Worm (Caenorhabditis elegans): ENCODE data around the gene ZK1067.4.

ZK1067.4 gene

DNA sequence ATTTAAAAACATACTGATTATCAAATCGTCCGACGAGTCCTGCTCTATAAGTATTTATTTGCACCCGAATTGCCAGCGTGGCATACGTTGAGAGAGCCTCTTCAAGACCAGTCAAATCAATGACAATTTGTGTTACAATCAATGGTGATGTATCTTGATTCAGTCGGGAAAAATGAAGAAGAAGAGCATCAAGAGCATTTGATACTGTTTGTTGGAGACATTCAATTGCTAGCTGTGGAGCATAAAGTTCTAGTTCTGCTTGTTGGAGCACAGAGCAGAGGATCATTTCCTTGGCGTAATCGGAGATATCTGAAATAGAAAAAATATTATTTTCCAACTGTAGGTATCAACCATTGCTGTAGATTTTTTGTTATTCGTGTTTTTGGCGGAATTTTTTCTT lies 36.7 kb upstream of the ZK1067.4 start:
- TF ChIP-seq cog-1 (tag; optimal IDR thresholded peaks at IDR 0.05) (no peak), ref-1 (GFP tag; conservative IDR thresholded peaks at IDR 0.05) (no peak), flt-1 (GFP tag; IDR thresholded peaks at IDR 0.05) (no peak), tab-1 (GFP tag; IDR thresholded peaks at IDR 0.05) (no peak), med-1 (GFP tag; optimal IDR thresholded peaks at IDR 0.05; ENCODE audit: insufficient read depth) (no peak), ztf-29 (GFP tag; IDR thresholded peaks at IDR 0.05) (no peak), klf-2 (GFP tag; conservative IDR thresholded peaks at IDR 0.05) (no peak), T22C8.4 (GFP tag; IDR thresholded peaks at IDR 0.05) (no peak), ztf-23 (GFP tag; IDR thresholded peaks at IDR 0.05) (no peak)

- no peak for TF ChIP-seq cog-1 (tag; optimal IDR thresholded peaks at IDR 0.05)
- no peak for TF ChIP-seq tab-1 (GFP tag; IDR thresholded peaks at IDR 0.05)
Observed at ce11 chrII:9176523-9176922, 33.7 kb upstream of the ZK1067.4 start.

ce11 chrII:9177080-9177479 lies 33.1 kb upstream of the ZK1067.4 start, which contains the start of the genes sec-5 and pir-1:
Gene sec-5 (minus strand): TSS chrII:9177152.
Gene pir-1 (plus strand): TSS chrII:9177300.
- TF ChIP-seq cog-1 (tag; optimal IDR thresholded peaks at IDR 0.05): no peak
- TF ChIP-seq ref-1 (GFP tag; conservative IDR thresholded peaks at IDR 0.05): no peak
- TF ChIP-seq flt-1 (GFP tag; IDR thresholded peaks at IDR 0.05): 0 out of 2 replicates have a peak, but pooled peaks have one; percentile 26
- TF ChIP-seq tab-1 (GFP tag; IDR thresholded peaks at IDR 0.05): no peak
- TF ChIP-seq ztf-29 (GFP tag; IDR thresholded peaks at IDR 0.05): no peak
- TF ChIP-seq klf-2 (GFP tag; conservative IDR thresholded peaks at IDR 0.05): no peak
- no peak for TF ChIP-seq ztf-23 (GFP tag; IDR thresholded peaks at IDR 0.05)
- no peak for TF ChIP-seq T22C8.4 (GFP tag; IDR thresholded peaks at IDR 0.05)

DNA sequence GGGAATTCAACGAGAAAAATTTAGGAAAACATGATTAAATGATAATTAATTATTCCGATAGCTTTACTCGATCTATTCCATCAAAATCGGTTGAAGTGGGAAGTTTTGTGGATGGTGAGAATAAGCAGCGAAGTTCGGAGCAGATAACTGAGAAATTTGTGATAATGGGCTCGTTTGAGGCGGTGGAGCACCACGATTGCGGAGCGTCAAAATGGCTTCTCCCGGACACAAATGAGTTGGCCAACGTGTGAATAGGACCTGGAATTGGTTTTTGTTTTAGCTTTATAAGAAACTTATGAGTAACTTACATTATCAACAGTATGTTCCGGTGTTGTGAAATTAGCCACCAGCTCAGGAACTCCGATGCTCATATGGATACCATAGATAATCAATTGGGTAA lies 31.4 kb upstream of the ZK1067.4 start:
- TF ChIP-seq T22C8.4 (GFP tag; IDR thresholded peaks at IDR 0.05): no peak
- TF ChIP-seq cog-1 (tag; optimal IDR thresholded peaks at IDR 0.05): no peak
- TF ChIP-seq ztf-23 (GFP tag; IDR thresholded peaks at IDR 0.05): no peak
- TF ChIP-seq tab-1 (GFP tag; IDR thresholded peaks at IDR 0.05): peak; percentile 61; the same call in 1 of the 2 replicates
- TF ChIP-seq flt-1 (GFP tag; IDR thresholded peaks at IDR 0.05): no peak
- no peak for TF ChIP-seq ref-1 (GFP tag; conservative IDR thresholded peaks at IDR 0.05)
- no peak for TF ChIP-seq ztf-29 (GFP tag; IDR thresholded peaks at IDR 0.05)

DNA sequence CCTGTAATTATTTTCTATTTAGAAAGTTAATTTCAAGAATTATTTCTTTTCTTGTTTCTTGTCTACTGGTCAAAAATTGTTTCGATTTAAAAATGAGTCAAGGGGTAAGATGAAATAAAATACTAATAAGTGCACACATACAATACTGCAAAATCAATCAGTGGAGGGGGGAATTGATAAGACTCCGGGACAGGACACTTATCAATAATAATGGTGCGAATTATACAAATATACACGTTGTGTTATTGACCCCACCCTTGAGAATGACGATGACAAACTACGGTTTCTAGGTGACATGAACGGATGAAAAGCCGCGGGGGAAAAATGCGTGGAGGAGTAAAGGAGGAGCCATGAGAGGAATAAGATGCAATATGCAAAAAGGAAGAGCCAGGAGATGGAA lies 29.0 kb upstream of the ZK1067.4 start:
- no peak for TF ChIP-seq ref-1 (GFP tag; conservative IDR thresholded peaks at IDR 0.05)
- TF ChIP-seq med-1 (GFP tag; optimal IDR thresholded peaks at IDR 0.05; ENCODE audit: insufficient read depth): no peak
- TF ChIP-seq flt-1 (GFP tag; IDR thresholded peaks at IDR 0.05): no peak
- no peak for TF ChIP-seq T22C8.4 (GFP tag; IDR thresholded peaks at IDR 0.05)
- TF ChIP-seq ztf-29 (GFP tag; IDR thresholded peaks at IDR 0.05): no peak
- TF ChIP-seq klf-2 (GFP tag; conservative IDR thresholded peaks at IDR 0.05): no peak
- no peak for TF ChIP-seq ztf-23 (GFP tag; IDR thresholded peaks at IDR 0.05)
- no peak for TF ChIP-seq cog-1 (tag; optimal IDR thresholded peaks at IDR 0.05)
- TF ChIP-seq tab-1 (GFP tag; IDR thresholded peaks at IDR 0.05): no peak

ce11 chrII:9185915-9186314 lies 24.3 kb upstream of the ZK1067.4 start:
- TF ChIP-seq med-1 (GFP tag; optimal IDR thresholded peaks at IDR 0.05; ENCODE audit: insufficient read depth) (no peak), T22C8.4 (GFP tag; IDR thresholded peaks at IDR 0.05) (no peak), tab-1 (GFP tag; IDR thresholded peaks at IDR 0.05) (no peak), ref-1 (GFP tag; conservative IDR thresholded peaks at IDR 0.05) (no peak), cog-1 (tag; optimal IDR thresholded peaks at IDR 0.05) (no peak), ztf-23 (GFP tag; IDR thresholded peaks at IDR 0.05) (no peak), flt-1 (GFP tag; IDR thresholded peaks at IDR 0.05) (no peak), klf-2 (GFP tag; conservative IDR thresholded peaks at IDR 0.05) (no peak), ztf-29 (GFP tag; IDR thresholded peaks at IDR 0.05) (no peak)

ce11 chrII:9188380-9188779 lies 21.8 kb upstream of the ZK1067.4 start, which contains the start of gene sym-2:
Gene sym-2 (minus strand): TSS chrII:9188480.
- TF ChIP-seq flt-1 (GFP tag; IDR thresholded peaks at IDR 0.05) (no peak), ref-1 (GFP tag; conservative IDR thresholded peaks at IDR 0.05) (no peak), klf-2 (GFP tag; conservative IDR thresholded peaks at IDR 0.05) (no peak), tab-1 (GFP tag; IDR thresholded peaks at IDR 0.05) (no peak), ztf-29 (GFP tag; IDR thresholded peaks at IDR 0.05) (no peak), ztf-23 (GFP tag; IDR thresholded peaks at IDR 0.05) (no peak), T22C8.4 (GFP tag; IDR thresholded peaks at IDR 0.05) (no peak), cog-1 (tag; optimal IDR thresholded peaks at IDR 0.05) (no peak)

ce11 chrII:9189648-9190047 lies 20.5 kb upstream of the ZK1067.4 start:
- TF ChIP-seq ztf-29 (GFP tag; IDR thresholded peaks at IDR 0.05) (no peak), med-1 (GFP tag; optimal IDR thresholded peaks at IDR 0.05; ENCODE audit: insufficient read depth) (no peak), klf-2 (GFP tag; conservative IDR thresholded peaks at IDR 0.05) (no peak), cog-1 (tag; optimal IDR thresholded peaks at IDR 0.05) (no peak)

DNA sequence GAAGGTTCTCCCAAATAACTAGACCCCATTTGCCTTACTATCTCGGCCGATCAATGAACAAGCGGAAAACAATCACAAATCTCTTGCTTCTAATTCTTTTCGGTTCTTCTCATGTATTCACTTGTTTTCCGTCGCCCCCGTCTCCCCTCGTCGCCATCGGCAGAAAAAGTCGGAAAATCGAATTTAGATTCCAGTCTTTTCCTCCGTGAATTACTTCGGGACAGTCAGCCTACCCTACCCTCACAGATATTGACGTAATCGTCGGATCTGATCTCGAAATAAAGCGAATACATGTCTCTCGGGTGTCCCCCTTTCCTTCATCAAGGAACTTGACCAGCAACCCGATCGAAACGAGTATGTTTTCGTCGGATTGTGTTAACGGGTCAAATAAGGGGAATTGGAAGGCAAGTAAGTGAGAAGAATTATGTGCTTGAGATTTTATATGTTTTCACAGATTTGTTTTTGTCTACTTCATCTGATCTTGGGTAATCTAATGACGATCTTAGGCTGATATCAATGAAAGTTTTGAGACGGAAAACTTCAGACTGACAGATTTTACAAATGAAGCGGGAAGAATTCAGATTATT lies 19.6 kb upstream of the ZK1067.4 start:
- no peak for TF ChIP-seq cog-1 (tag; optimal IDR thresholded peaks at IDR 0.05)
- TF ChIP-seq flt-1 (GFP tag; IDR thresholded peaks at IDR 0.05): no peak
- no peak for TF ChIP-seq klf-2 (GFP tag; conservative IDR thresholded peaks at IDR 0.05)
- no peak for TF ChIP-seq med-1 (GFP tag; optimal IDR thresholded peaks at IDR 0.05; ENCODE audit: insufficient read depth)
- TF ChIP-seq ztf-29 (GFP tag; IDR thresholded peaks at IDR 0.05): no peak
- TF ChIP-seq ref-1 (GFP tag; conservative IDR thresholded peaks at IDR 0.05): no peak
- TF ChIP-seq tab-1 (GFP tag; IDR thresholded peaks at IDR 0.05): no peak
- no peak for TF ChIP-seq ztf-23 (GFP tag; IDR thresholded peaks at IDR 0.05)
- TF ChIP-seq T22C8.4 (GFP tag; IDR thresholded peaks at IDR 0.05): no peak

DNA sequence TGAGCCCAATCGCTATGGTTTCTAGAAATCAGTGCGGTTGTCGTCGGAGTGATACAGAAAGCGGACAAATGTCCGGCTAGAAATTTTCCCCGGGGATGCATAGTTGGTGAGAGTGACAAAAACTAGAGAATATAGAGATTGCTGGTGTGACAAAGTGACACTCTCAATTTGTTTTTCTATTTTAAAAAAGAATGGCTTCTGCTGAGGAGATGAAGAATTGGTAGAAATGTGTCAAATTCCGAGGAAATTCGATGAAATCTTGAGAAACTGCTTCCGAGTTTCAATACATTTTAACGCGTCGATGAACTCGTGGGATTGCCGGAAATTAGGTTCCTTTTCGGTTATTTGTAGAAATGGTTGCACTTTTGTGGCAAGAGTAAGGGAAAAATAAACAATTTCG lies 16.0 kb upstream of the ZK1067.4 start, which contains the start of gene twk-4:
Gene twk-4 (minus strand): TSS at position 101 of the 400 bp plus-strand sequence.
- TF ChIP-seq ref-1 (GFP tag; conservative IDR thresholded peaks at IDR 0.05) (no peak), cog-1 (tag; optimal IDR thresholded peaks at IDR 0.05) (no peak), T22C8.4 (GFP tag; IDR thresholded peaks at IDR 0.05) (no peak), med-1 (GFP tag; optimal IDR thresholded peaks at IDR 0.05; ENCODE audit: insufficient read depth) (no peak), flt-1 (GFP tag; IDR thresholded peaks at IDR 0.05) (no peak), tab-1 (GFP tag; IDR thresholded peaks at IDR 0.05) (no peak), ztf-29 (GFP tag; IDR thresholded peaks at IDR 0.05) (no peak), ztf-23 (GFP tag; IDR thresholded peaks at IDR 0.05) (no peak), klf-2 (GFP tag; conservative IDR thresholded peaks at IDR 0.05) (no peak)

Data from whole organism, midembryonic.